Fruit fly (Drosophila melanogaster) whole organism, embryonic: Measurements from ENCODE around the gene CG5665.

Source experiments
- Bgb ChIP-seq: fragments of 200-800 bp; sonication (Bioruptor generic); IDR thresholded peaks from 2 replicates; pipeline ENCODE4 v1.3.6; 2022; ENCODE audit warnings: missing biosample characterization, missing genetic modification characterization; ENCODE audit not compliant: partially characterized antibody
- CG10267 ChIP-seq: fragments of 200-800 bp; sonication (Bioruptor generic); optimal IDR thresholded peaks from 2 replicates; lab custom pipeline; 2018; ENCODE audit warnings: missing biosample characterization, mild to moderate bottlenecking, missing genetic modification characterization, moderate library complexity
- CG12942 ChIP-seq: fragments of 200-800 bp; sonication (Bioruptor generic); optimal IDR thresholded peaks from 3 replicates; lab custom pipeline; 2016; ENCODE audit warnings: missing biosample characterization, missing genetic modification characterization
- CG13775 ChIP-seq: fragments of 200-800 bp; sonication (Bioruptor generic); optimal IDR thresholded peaks from 3 replicates; lab custom pipeline; 2017; ENCODE audit warnings: missing biosample characterization, mild to moderate bottlenecking, missing genetic modification characterization
- CG1603 ChIP-seq: fragments of 200-800 bp; sonication (Bioruptor generic); optimal IDR thresholded peaks from 2 replicates; lab custom pipeline; 2019; ENCODE audit warnings: missing biosample characterization, mild to moderate bottlenecking, missing genetic modification characterization, moderate library complexity
- CG1647 ChIP-seq: fragments of 200-800 bp; sonication (Bioruptor generic); optimal IDR thresholded peaks from 3 replicates; lab custom pipeline; 2016; ENCODE audit warnings: missing biosample characterization, missing genetic modification characterization
- CG2889 ChIP-seq: fragments of 200-800 bp; sonication (Bioruptor generic); IDR thresholded peaks from 3 replicates; pipeline ENCODE4 v1.3.6; 2022; ENCODE audit warnings: missing biosample characterization, missing genetic modification characterization
- CG3065 ChIP-seq: fragments of 200-800 bp; sonication (Bioruptor generic); optimal IDR thresholded peaks from 2 replicates; lab custom pipeline; 2016; ENCODE audit warnings: missing biosample characterization, missing genetic modification characterization
- CG31224 ChIP-seq: fragments of 200-800 bp; sonication (Bioruptor generic); IDR thresholded peaks from 2 replicates; pipeline ENCODE4 v1.3.6; 2022; ENCODE audit warnings: missing biosample characterization, missing genetic modification characterization
- CG4404 ChIP-seq: fragments of 200-800 bp; sonication (Bioruptor generic); IDR thresholded peaks from 2 replicates; pipeline ENCODE4 v1.3.6; 2022; ENCODE audit warnings: missing biosample characterization, missing genetic modification characterization
- CG4854 ChIP-seq: fragments of 200-800 bp; sonication (Bioruptor generic); optimal IDR thresholded peaks from 2 replicates; lab custom pipeline; 2016; ENCODE audit warnings: missing biosample characterization, missing genetic modification characterization, inconsistent platforms
- CG7271 ChIP-seq: fragments of 200-800 bp; sonication (Bioruptor generic); optimal IDR thresholded peaks from 2 replicates; lab custom pipeline; 2018; ENCODE audit warnings: missing biosample characterization, mild to moderate bottlenecking, missing genetic modification characterization, moderate library complexity
- CG7839 ChIP-seq: fragments of 200-800 bp; sonication (Bioruptor generic); optimal IDR thresholded peaks from 3 replicates; lab custom pipeline; 2018; ENCODE audit warnings: missing biosample characterization, mild to moderate bottlenecking, missing genetic modification characterization, moderate library complexity
- CHES-1-like ChIP-seq: fragments of 200-800 bp; sonication (Bioruptor generic); optimal IDR thresholded peaks from 2 replicates; lab custom pipeline; 2016; ENCODE audit warnings: missing biosample characterization, missing genetic modification characterization
- Doc2 ChIP-seq: fragments of 200-800 bp; sonication (Bioruptor generic); IDR thresholded peaks from 2 replicates; pipeline ENCODE4 v1.3.6; 2022; ENCODE audit warnings: missing biosample characterization, missing genetic modification characterization
- HLHmδ ChIP-seq: fragments of 200-800 bp; sonication (Bioruptor generic); optimal IDR thresholded peaks from 2 replicates; lab custom pipeline; 2018; ENCODE audit warnings: missing biosample characterization, mild to moderate bottlenecking, missing genetic modification characterization, moderate library complexity
- Hr51 ChIP-seq, 2 experiments: fragments of 200-800 bp; sonication (Bioruptor generic); optimal IDR thresholded peaks; 2 replicates in 1 of 2; 3 replicates in 1 of 2; lab custom pipeline; 2016 to 2018; ENCODE audit warnings: missing biosample characterization in 2 of 2, missing genetic modification characterization in 2 of 2, mild to moderate bottlenecking in 1 of 2, moderate library complexity in 1 of 2
- Max ChIP-seq: fragments of 200-800 bp; sonication (Bioruptor generic); optimal IDR thresholded peaks from 2 replicates; lab custom pipeline; 2016; ENCODE audit warnings: missing biosample characterization, mild to moderate bottlenecking, missing genetic modification characterization
- Myb ChIP-seq: fragments of 200-800 bp; sonication (Bioruptor generic); optimal IDR thresholded peaks from 2 replicates; lab custom pipeline; 2016; ENCODE audit warnings: missing biosample characterization, missing genetic modification characterization
- NC2α ChIP-seq: fragments of 200-800 bp; sonication (Bioruptor generic); optimal IDR thresholded peaks from 2 replicates; lab custom pipeline; 2016; ENCODE audit warnings: missing biosample characterization, missing genetic modification characterization
- NFAT ChIP-seq: fragments of 200-800 bp; sonication (Bioruptor generic); IDR thresholded peaks from 2 replicates; pipeline ENCODE4 v1.3.6; 2022; ENCODE audit warnings: missing biosample characterization, missing genetic modification characterization
- Nf-YA ChIP-seq: fragments of 200-800 bp; sonication (Bioruptor generic); IDR thresholded peaks from 2 replicates; pipeline ENCODE4 v1.3.6; 2022; ENCODE audit warnings: missing biosample characterization, missing genetic modification characterization
- Oli ChIP-seq: fragments of 200-800 bp; sonication (Bioruptor generic); optimal IDR thresholded peaks from 2 replicates; lab custom pipeline; 2018; ENCODE audit warnings: missing biosample characterization, mild to moderate bottlenecking, missing genetic modification characterization, moderate library complexity
- Rfx ChIP-seq: fragments of 200-800 bp; sonication (Bioruptor generic); IDR thresholded peaks from 2 replicates; pipeline ENCODE4 v1.3.6; 2022; ENCODE audit warnings: missing biosample characterization, missing genetic modification characterization
- Trl ChIP-seq, 3 experiments: fragments of >200 bp in 2 of 3; fragments of 200-800 bp in 1 of 3; sonication (Bioruptor generic) in 1 of 3; optimal IDR thresholded peaks; 2 replicates in 1 of 3; 3 replicates in 2 of 3; lab custom pipeline; 2016 to 2017; ENCODE audit warnings: missing biosample characterization in 1 of 3, missing genetic modification characterization in 1 of 3
- Vsx1 ChIP-seq: fragments of 200-800 bp; sonication (Bioruptor generic); optimal IDR thresholded peaks from 2 replicates; lab custom pipeline; 2017; ENCODE audit warnings: missing biosample characterization, mild to moderate bottlenecking, missing genetic modification characterization, missing genetic modification reagents
- Xbp1 ChIP-seq: fragments of 200-800 bp; sonication (Bioruptor generic); optimal IDR thresholded peaks from 3 replicates; lab custom pipeline; 2016; ENCODE audit warnings: missing biosample characterization, mild to moderate bottlenecking, missing genetic modification characterization
- croc ChIP-seq: fragments of 200-800 bp; sonication (Bioruptor generic); conservative IDR thresholded peaks from 3 replicates; pipeline ENCODE4 v1.3.6; 2022; ENCODE audit warnings: missing biosample characterization, missing genetic modification characterization
- dpn ChIP-seq, 2 experiments: fragments of 200-800 bp; sonication (Bioruptor generic); optimal IDR thresholded peaks; 3 replicates each; lab custom pipeline; 2016; ENCODE audit warnings: missing biosample characterization in 2 of 2, missing genetic modification characterization in 2 of 2
- esg ChIP-seq: fragments of 200-800 bp; sonication (Bioruptor generic); conservative IDR thresholded peaks from 2 replicates; pipeline ENCODE4 v1.3.6; 2022; ENCODE audit warnings: missing biosample characterization, missing genetic modification characterization
- gcm ChIP-seq: fragments of 200-800 bp; sonication (Bioruptor generic); optimal IDR thresholded peaks from 2 replicates; lab custom pipeline; 2019; ENCODE audit warnings: missing biosample characterization, mild to moderate bottlenecking, missing genetic modification characterization, moderate library complexity
- grau ChIP-seq: fragments of 200-800 bp; optimal IDR thresholded peaks from 3 replicates; lab custom pipeline; 2019; ENCODE audit warnings: missing biosample characterization, mild to moderate bottlenecking, missing genetic modification characterization, moderate library complexity
- ham ChIP-seq: fragments of 200-800 bp; sonication (Bioruptor generic); IDR thresholded peaks from 2 replicates; pipeline ENCODE4 v1.3.6; 2022; ENCODE audit warnings: missing biosample characterization, missing genetic modification characterization
- ken ChIP-seq: fragments of 200-800 bp; sonication (Bioruptor generic); IDR thresholded peaks from 3 replicates; pipeline ENCODE4 v1.3.6; 2022; ENCODE audit warnings: missing biosample characterization, missing genetic modification characterization
- lbe ChIP-seq: fragments of 200-800 bp; sonication (Bioruptor generic); optimal IDR thresholded peaks from 2 replicates; lab custom pipeline; 2016; ENCODE audit warnings: missing biosample characterization, mild to moderate bottlenecking, missing genetic modification characterization
- lmd ChIP-seq: fragments of 200-800 bp; sonication (Bioruptor generic); IDR thresholded peaks from 2 replicates; pipeline ENCODE4 v1.3.6; 2022; ENCODE audit warnings: missing biosample characterization, missing genetic modification characterization
- org-1 ChIP-seq: fragments of 200-800 bp; sonication (Bioruptor generic); optimal IDR thresholded peaks from 2 replicates; lab custom pipeline; 2017; ENCODE audit warnings: missing biosample characterization, missing genetic modification characterization
- pan ChIP-seq, 4 experiments: fragments of >200 bp in 3 of 4; fragments of 200-800 bp in 1 of 4; sonication (Bioruptor generic) in 1 of 4; optimal IDR thresholded peaks in 3 of 4; IDR thresholded peaks in 1 of 4; 2 replicates each; pipeline versions ENCODE4 v1.3.6 to Lab custom; 2017 to 2022; ENCODE audit warnings: missing biosample characterization in 2 of 4, missing genetic modification characterization in 2 of 4, mixed read lengths in 1 of 4
- peb ChIP-seq: fragments of 200-800 bp; sonication (Bioruptor generic); IDR thresholded peaks from 2 replicates; pipeline ENCODE4 v1.3.6; 2022; ENCODE audit warnings: missing biosample characterization, missing genetic modification characterization
- pfk ChIP-seq: fragments of 200-800 bp; sonication (Bioruptor generic); optimal IDR thresholded peaks from 2 replicates; lab custom pipeline; 2018; ENCODE audit warnings: missing biosample characterization, mild to moderate bottlenecking, missing genetic modification characterization, moderate library complexity
- pho ChIP-seq: fragments of 200-800 bp; sonication (Bioruptor generic); optimal IDR thresholded peaks from 2 replicates; lab custom pipeline; 2016; ENCODE audit warnings: missing biosample characterization, missing genetic modification characterization
- pzg ChIP-seq: fragments of 200-800 bp; sonication (Bioruptor generic); optimal IDR thresholded peaks from 3 replicates; lab custom pipeline; 2018; ENCODE audit warnings: missing biosample characterization, mild to moderate bottlenecking, missing genetic modification characterization, moderate library complexity
- seq ChIP-seq: fragments of 200-800 bp; sonication (Bioruptor generic); IDR thresholded peaks from 2 replicates; pipeline ENCODE4 v1.3.6; 2022; ENCODE audit warnings: missing biosample characterization, missing genetic modification characterization
- sisA ChIP-seq: fragments of 200-800 bp; sonication (Bioruptor generic); IDR thresholded peaks from 2 replicates; pipeline ENCODE4 v1.3.6; 2022; ENCODE audit warnings: missing biosample characterization, missing genetic modification characterization
- slbo ChIP-seq: fragments of 200-800 bp; sonication (Bioruptor generic); IDR thresholded peaks from 2 replicates; pipeline ENCODE4 v1.3.6; 2022; ENCODE audit warnings: missing biosample characterization, missing genetic modification characterization
- slou ChIP-seq: fragments of 200-800 bp; sonication (Bioruptor generic); optimal IDR thresholded peaks from 3 replicates; lab custom pipeline; 2016; ENCODE audit warnings: missing biosample characterization, missing genetic modification characterization
- tna ChIP-seq: fragments of 200-800 bp; sonication (Bioruptor generic); IDR thresholded peaks from 2 replicates; pipeline ENCODE4 v1.3.6; 2022; ENCODE audit warnings: missing biosample characterization, missing genetic modification characterization; ENCODE audit not compliant: partially characterized antibody
- unc-4 ChIP-seq: fragments of 200-800 bp; sonication (Bioruptor generic); IDR thresholded peaks from 2 replicates; pipeline ENCODE4 v1.3.6; 2022; ENCODE audit warnings: missing biosample characterization, missing genetic modification characterization; ENCODE audit not compliant: partially characterized antibody
- vnd ChIP-seq: fragments of 200-800 bp; sonication (Bioruptor generic); IDR thresholded peaks from 3 replicates; pipeline ENCODE4 v1.3.6; 2022; ENCODE audit warnings: missing biosample characterization, missing genetic modification characterization; ENCODE audit not compliant: partially characterized antibody
- zen2 ChIP-seq: fragments of 200-800 bp; sonication (Bioruptor generic); IDR thresholded peaks from 3 replicates; pipeline ENCODE4 v1.3.6; 2022; ENCODE audit warnings: missing biosample characterization, missing genetic modification characterization; ENCODE audit not compliant: partially characterized antibody

The CG5665 gene

DNA sequence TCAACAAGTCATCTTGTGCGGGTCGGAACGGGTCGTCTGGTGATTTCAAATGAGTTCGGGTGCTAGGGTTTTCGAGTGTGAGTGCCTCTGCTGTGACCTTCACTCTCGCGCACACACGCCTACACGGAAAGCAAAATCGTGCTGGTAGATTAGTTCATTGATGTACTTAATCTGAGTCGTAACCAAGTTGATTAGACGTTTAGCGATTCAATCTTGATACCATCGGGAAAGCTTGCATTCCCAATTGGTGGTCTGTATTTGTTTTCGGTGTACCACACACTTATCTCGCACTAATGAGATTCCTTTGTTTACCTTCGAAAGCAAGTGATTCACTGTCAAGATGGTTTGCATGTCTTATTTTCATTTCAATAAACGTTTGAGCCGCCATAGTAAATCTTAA lies 30.7 kb downstream of the CG5665 start (continued):
- no peak for TF ChIP-seq Vsx1 (GFP tag; lab: Kevin White, UChicago)
- peak; percentile 37 for TF ChIP-seq grau (tag; lab: Kevin White, UChicago)
- TF ChIP-seq sisA: 0 out of 2 replicates have a peak, but pooled peaks have one; percentile 19
- TF ChIP-seq seq (GFP tag; lab: Robert Waterston, UW): peak; percentile 30; the same call in 1 of the 2 replicates
- TF ChIP-seq ken (GFP tag; lab: Robert Waterston, UW): no peak
- peak; percentile 24 for TF ChIP-seq Max
- TF ChIP-seq slou: no peak
- no peak for TF ChIP-seq croc
- no peak for TF ChIP-seq Bgb (GFP tag; lab: Robert Waterston, UW)
- TF ChIP-seq esg (GFP tag; lab: Robert Waterston, UW): no peak
- 0 out of 3 replicates have a peak, but pooled peaks have one; percentile 38 for TF ChIP-seq CG2889 (GFP tag; lab: Robert Waterston, UW)
- TF ChIP-seq vnd (GFP tag; lab: Robert Waterston, UW): no peak
- no peak for TF ChIP-seq CG3065 (GFP tag; lab: Kevin White, UChicago)
- no peak for TF ChIP-seq CG10267 (tag; lab: Kevin White, UChicago)
- TF ChIP-seq CG1603: peak; percentile 47
- no peak for TF ChIP-seq peb (GFP tag; lab: Robert Waterston, UW)
- TF ChIP-seq slbo (GFP tag; lab: Robert Waterston, UW): peak; percentile 57
- no peak for TF ChIP-seq CG7271 (tag; lab: Kevin White, UChicago)
- TF ChIP-seq NC2α (GFP tag; lab: Kevin White, UChicago): no peak
- TF ChIP-seq NFAT (GFP tag; lab: Robert Waterston, UW): no peak; the same call in 1 of the 2 replicates
- no peak for TF ChIP-seq pzg (GFP tag; lab: Kevin White, UChicago)
- TF ChIP-seq Hr51 (GFP tag; optimal IDR thresholded peaks at IDR 0.05; lab: Kevin White, UChicago): peak in 1 of 2 experiments; percentile 50
- no peak for TF ChIP-seq CG31224 (GFP tag; lab: Robert Waterston, UW)
- TF ChIP-seq CG1647 (GFP tag; lab: Kevin White, UChicago): no peak
- peak; percentile 41 for TF ChIP-seq gcm
- TF ChIP-seq pan (optimal IDR thresholded peaks at IDR 0.05; lab: Kevin White, UChicago): no peak
- peak in 1 of 2 experiments; percentile 56 for TF ChIP-seq pan (GFP tag; optimal IDR thresholded peaks at IDR 0.05 in 1 of 2, IDR thresholded peaks at IDR 0.05 in 1 of 2)
- TF ChIP-seq tna (GFP tag; lab: Robert Waterston, UW): no peak
- TF ChIP-seq lbe (GFP tag; lab: Kevin White, UChicago): no peak
- no peak for TF ChIP-seq Doc2 (GFP tag; lab: Robert Waterston, UW)
- no peak for TF ChIP-seq Trl (optimal IDR thresholded peaks at IDR 0.05; lab: Kevin White, UChicago)
- peak; percentile 31 for TF ChIP-seq Trl (GFP tag; optimal IDR thresholded peaks at IDR 0.05; lab: Kevin White, UChicago)
- TF ChIP-seq CG4854 (GFP tag; lab: Kevin White, UChicago): no peak
- TF ChIP-seq dpn (GFP tag; optimal IDR thresholded peaks at IDR 0.05; lab: Kevin White, UChicago): peak; percentile 20 to 60
- peak; percentile 15; the same call in 1 of the 2 replicates for TF ChIP-seq lmd (GFP tag; lab: Robert Waterston, UW)
- TF ChIP-seq CG7839 (tag; lab: Kevin White, UChicago): peak; percentile 53
- TF ChIP-seq org-1 (GFP tag; lab: Kevin White, UChicago): peak; percentile 36
- no peak for TF ChIP-seq pfk (GFP tag; lab: Kevin White, UChicago)
- TF ChIP-seq unc-4 (GFP tag; lab: Robert Waterston, UW): no peak
- no peak for TF ChIP-seq CG13775 (GFP tag; lab: Kevin White, UChicago)
- no peak for TF ChIP-seq CG12942 (GFP tag; lab: Kevin White, UChicago)
- TF ChIP-seq pho (GFP tag; lab: Kevin White, UChicago): peak; percentile 28
- peak; percentile 36 for TF ChIP-seq CHES-1-like (GFP tag; lab: Kevin White, UChicago)
- no peak for TF ChIP-seq HLHmδ
- no peak for TF ChIP-seq zen2
- TF ChIP-seq CG4404 (GFP tag; lab: Robert Waterston, UW): no peak
- TF ChIP-seq Xbp1: peak; percentile 35
- peak; percentile 13 for TF ChIP-seq Myb
- TF ChIP-seq Oli (tag; lab: Kevin White, UChicago): peak; percentile 30
- no peak for TF ChIP-seq ham
- TF ChIP-seq Rfx (GFP tag; lab: Robert Waterston, UW): peak; percentile 68
- no peak for TF ChIP-seq Nf-YA (GFP tag; lab: Robert Waterston, UW)
